Worm (Caenorhabditis elegans): ENCODE results near the gene srd-66.

The srd-66 gene

ce11 chrIII:1950236-1950635 lies 32.2 kb downstream of the srd-66 start, which contains the start of the genes polh-1 and rps-22 (continued):
- TF ChIP-seq K12H6.12 (tag; optimal IDR thresholded peaks at IDR 0.05) = peak; percentile 38
- no peak for TF ChIP-seq lsy-27 (tag; optimal IDR thresholded peaks at IDR 0.05; ENCODE audit: borderline replicate concordance, insufficient read depth)
- no peak for TF ChIP-seq hlh-12 (tag; optimal IDR thresholded peaks at IDR 0.05)
- no peak for TF ChIP-seq xnd-1 (tag; optimal IDR thresholded peaks at IDR 0.05)
- peak; percentile 2 for TF ChIP-seq madf-10 (tag; optimal IDR thresholded peaks at IDR 0.05)
- TF ChIP-seq hrde-1 (tag; optimal IDR thresholded peaks at IDR 0.05; ENCODE audit: borderline replicate concordance) = no peak
- TF ChIP-seq lag-1 (GFP tag; IDR thresholded peaks at IDR 0.05) = no peak
- TF ChIP-seq snpc-1.3 (tag; optimal IDR thresholded peaks at IDR 0.05; ENCODE audit: insufficient read depth) = peak; percentile 48
- peak; percentile 84 for TF ChIP-seq attf-3 (GFP tag; conservative IDR thresholded peaks at IDR 0.05)
- no peak for TF ChIP-seq rec-8 (tag; optimal IDR thresholded peaks at IDR 0.05)
- TF ChIP-seq B0261.1 (tag; optimal IDR thresholded peaks at IDR 0.05) = no peak
- TF ChIP-seq rcor-1 (GFP tag; IDR thresholded peaks at IDR 0.05) = peak; percentile 66; the same call in 1 of the 2 replicates
- TF ChIP-seq tlf-1 (GFP tag; optimal IDR thresholded peaks at IDR 0.05) = peak; percentile 68
- TF ChIP-seq ztf-25 (GFP tag; IDR thresholded peaks at IDR 0.05) = no peak
- TF ChIP-seq lsl-1 (GFP tag; optimal IDR thresholded peaks at IDR 0.05) = peak; percentile 61
- TF ChIP-seq sptf-2 (GFP tag; optimal IDR thresholded peaks at IDR 0.05) = no peak
- TF ChIP-seq tbp1 (GFP tag; optimal IDR thresholded peaks at IDR 0.05) = peak; percentile 56
- TF ChIP-seq F33H1.4 (GFP tag; IDR thresholded peaks at IDR 0.05) = peak; percentile 67
- no peak for TF ChIP-seq F52B5.7 (tag; optimal IDR thresholded peaks at IDR 0.05)
- no peak for TF ChIP-seq ztf-26 (tag; optimal IDR thresholded peaks at IDR 0.05)
- TF ChIP-seq egl-44 (GFP tag; IDR thresholded peaks at IDR 0.05) = no peak
- no peak for TF ChIP-seq chd-7 (tag; optimal IDR thresholded peaks at IDR 0.05)
- TF ChIP-seq unc-62 (GFP tag; optimal IDR thresholded peaks at IDR 0.05) = peak; percentile 62
- peak; percentile 89 for TF ChIP-seq efl-1 (GFP tag; optimal IDR thresholded peaks at IDR 0.05)
- TF ChIP-seq Y79H2A.3 (GFP tag; conservative IDR thresholded peaks at IDR 0.05) = no peak
- peak; percentile 40 for TF ChIP-seq ztf-18 (tag; optimal IDR thresholded peaks at IDR 0.05)
- TF ChIP-seq ztf-22 (GFP tag; optimal IDR thresholded peaks at IDR 0.05) = no peak
- no peak for TF ChIP-seq ztf-6 (GFP tag; IDR thresholded peaks at IDR 0.05)
- no peak for TF ChIP-seq cebp-2 (GFP tag; IDR thresholded peaks at IDR 0.05)
- peak; percentile 52; the same call in 1 of the 2 replicates for TF ChIP-seq pbrm-1 (GFP tag; IDR thresholded peaks at IDR 0.05)
- TF ChIP-seq ceh-79 (tag; optimal IDR thresholded peaks at IDR 0.05) = no peak
- no peak for TF ChIP-seq attf-6 (GFP tag; IDR thresholded peaks at IDR 0.05)
- TF ChIP-seq bed-2 (GFP tag; IDR thresholded peaks at IDR 0.05) = no peak
- TF ChIP-seq repo-1 (tag; optimal IDR thresholded peaks at IDR 0.05) = no peak
- TF ChIP-seq gei-17 (GFP tag; optimal IDR thresholded peaks at IDR 0.05) = no peak

ce11 chrIII:1949362-1949761 lies 33.1 kb downstream of the srd-66 start:
- TF ChIP-seq madf-3 (GFP tag; IDR thresholded peaks at IDR 0.05) (peak; percentile 89), lin-54 (GFP tag; optimal IDR thresholded peaks at IDR 0.05) (peak; percentile 10), nfya-2 (GFP tag; IDR thresholded peaks at IDR 0.05) (no peak)

DNA sequence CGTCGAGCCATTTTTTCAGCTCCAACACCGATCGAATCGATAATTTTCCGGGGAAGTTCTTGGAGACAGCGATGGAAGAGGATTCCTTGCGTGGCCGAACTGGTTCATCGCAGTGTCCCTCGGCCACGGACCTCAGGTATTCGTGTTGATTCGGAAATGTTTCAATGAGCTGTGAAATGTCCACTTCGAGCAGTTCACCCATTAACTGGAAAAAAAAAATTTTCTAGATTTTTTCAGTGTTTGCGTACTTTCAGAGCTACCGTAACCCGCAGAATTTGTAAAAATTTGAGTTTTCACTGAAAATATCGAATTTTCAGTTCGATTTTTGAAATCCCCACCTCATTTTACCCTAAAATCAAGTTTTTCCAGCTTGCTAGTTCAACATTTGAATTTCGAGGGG lies 34.6 kb downstream of the srd-66 start:
- no peak for TF ChIP-seq sdz-38 (tag; optimal IDR thresholded peaks at IDR 0.05)
- TF ChIP-seq zfh-2 (GFP tag; conservative IDR thresholded peaks at IDR 0.05) = 0 out of 2 replicates have a peak, but pooled peaks have one; percentile 16
